Fruit fly (Drosophila melanogaster) whole organism, embryonic: ENCODE data around the gene HisCl1.
A peak's percentile ranks its signal among the peaks of the same experiment; 100 is the strongest.

Experiments
- Adf1 ChIP-seq: fragments of 200-800 bp; sonication (Bioruptor generic); IDR thresholded peaks from 2 replicates; pipeline ENCODE4 v1.3.6; 2022; ENCODE audit warnings: missing biosample characterization, missing genetic modification characterization
- Antp ChIP-seq: fragments of 200-800 bp; sonication (Bioruptor generic); optimal IDR thresholded peaks from 3 replicates; lab custom pipeline; 2016; ENCODE audit warnings: missing biosample characterization, missing genetic modification characterization
- Bdp1 ChIP-seq: fragments of 200-800 bp; sonication (Bioruptor generic); optimal IDR thresholded peaks from 3 replicates; lab custom pipeline; 2016; ENCODE audit warnings: missing biosample characterization, missing genetic modification characterization
- CG13123 ChIP-seq: fragments of 200-800 bp; sonication (Bioruptor generic); optimal IDR thresholded peaks from 2 replicates; lab custom pipeline; 2016; ENCODE audit warnings: missing biosample characterization, missing genetic modification characterization
- CG13894 ChIP-seq: fragments of 200-800 bp; sonication (Bioruptor generic); optimal IDR thresholded peaks from 3 replicates; lab custom pipeline; 2018; ENCODE audit warnings: missing biosample characterization, mild to moderate bottlenecking, missing genetic modification characterization, moderate library complexity
- CG15696 ChIP-seq: fragments of 200-800 bp; sonication (Bioruptor generic); optimal IDR thresholded peaks from 2 replicates; lab custom pipeline; 2019; ENCODE audit warnings: missing biosample characterization, mild to moderate bottlenecking, missing genetic modification characterization, moderate library complexity
- CG17912 ChIP-seq: fragments of 200-800 bp; sonication (Bioruptor generic); optimal IDR thresholded peaks from 2 replicates; lab custom pipeline; 2018; ENCODE audit warnings: missing biosample characterization, mild to moderate bottlenecking, missing genetic modification characterization
- CG2678 ChIP-seq: fragments of 200-800 bp; sonication (Bioruptor generic); optimal IDR thresholded peaks from 3 replicates; lab custom pipeline; 2019; ENCODE audit warnings: missing biosample characterization, mild to moderate bottlenecking, missing genetic modification characterization, moderate library complexity
- CG2875 ChIP-seq: fragments of 200-800 bp; sonication (Bioruptor generic); optimal IDR thresholded peaks from 2 replicates; lab custom pipeline; 2017; ENCODE audit warnings: missing biosample characterization, mild to moderate bottlenecking, missing genetic modification characterization, missing genetic modification reagents
- CG3065 ChIP-seq: fragments of 200-800 bp; sonication (Bioruptor generic); optimal IDR thresholded peaks from 2 replicates; lab custom pipeline; 2016; ENCODE audit warnings: missing biosample characterization, missing genetic modification characterization
- CG3281 ChIP-seq: fragments of 200-800 bp; sonication (Bioruptor generic); optimal IDR thresholded peaks from 3 replicates; lab custom pipeline; 2017; ENCODE audit warnings: missing biosample characterization, mild to moderate bottlenecking, missing genetic modification characterization
- CG34422 ChIP-seq: fragments of 200-800 bp; sonication (Bioruptor generic); IDR thresholded peaks from 3 replicates; pipeline ENCODE4 v1.3.6; 2022; ENCODE audit warnings: missing biosample characterization, missing genetic modification characterization
- CG4404 ChIP-seq: fragments of 200-800 bp; sonication (Bioruptor generic); IDR thresholded peaks from 2 replicates; pipeline ENCODE4 v1.3.6; 2022; ENCODE audit warnings: missing biosample characterization, missing genetic modification characterization
- CG6654 ChIP-seq: fragments of 200-800 bp; sonication (Bioruptor generic); optimal IDR thresholded peaks from 2 replicates; lab custom pipeline; 2017; ENCODE audit warnings: missing biosample characterization, mild to moderate bottlenecking, missing genetic modification characterization
- CG7839 ChIP-seq: fragments of 200-800 bp; sonication (Bioruptor generic); optimal IDR thresholded peaks from 3 replicates; lab custom pipeline; 2018; ENCODE audit warnings: missing biosample characterization, mild to moderate bottlenecking, missing genetic modification characterization, moderate library complexity
- CG7963 ChIP-seq: fragments of 200-800 bp; sonication (Bioruptor generic); IDR thresholded peaks from 3 replicates; pipeline ENCODE4 v1.3.6; 2022; ENCODE audit warnings: missing biosample characterization, missing genetic modification characterization; ENCODE audit not compliant: partially characterized antibody
- CG7987 ChIP-seq: fragments of 200-800 bp; sonication (Bioruptor generic); optimal IDR thresholded peaks from 2 replicates; lab custom pipeline; 2018; ENCODE audit warnings: missing biosample characterization, mild to moderate bottlenecking, missing genetic modification characterization, moderate library complexity
- CG8944 ChIP-seq: fragments of 200-800 bp; sonication (Bioruptor generic); optimal IDR thresholded peaks from 3 replicates; lab custom pipeline; 2016; ENCODE audit warnings: missing biosample characterization, missing genetic modification characterization
- CoRest ChIP-seq: fragments of 200-800 bp; sonication (Bioruptor generic); optimal IDR thresholded peaks from 3 replicates; lab custom pipeline; 2018; ENCODE audit warnings: missing biosample characterization, mild to moderate bottlenecking, missing genetic modification characterization, moderate library complexity
- D19B ChIP-seq: fragments of 200-800 bp; sonication (Bioruptor generic); optimal IDR thresholded peaks from 2 replicates; lab custom pipeline; 2017; ENCODE audit warnings: missing biosample characterization, mild to moderate bottlenecking, missing genetic modification characterization
- Deaf1 ChIP-seq: fragments of 200-800 bp; optimal IDR thresholded peaks from 3 replicates; lab custom pipeline; 2019; ENCODE audit warnings: missing biosample characterization, mild to moderate bottlenecking, missing genetic modification characterization, moderate library complexity
- Ets97D ChIP-seq: fragments of 200-800 bp; sonication (Bioruptor generic); optimal IDR thresholded peaks from 3 replicates; lab custom pipeline; 2016; ENCODE audit warnings: missing biosample characterization, missing genetic modification characterization
- Hmx ChIP-seq: fragments of 200-800 bp; sonication (Bioruptor generic); optimal IDR thresholded peaks from 2 replicates; lab custom pipeline; 2016; ENCODE audit warnings: missing biosample characterization, missing genetic modification characterization
- Lpt ChIP-seq: fragments of >200 bp; optimal IDR thresholded peaks from 2 replicates; lab custom pipeline; 2018; ENCODE audit warnings: missing biosample characterization, missing genetic modification characterization
- MTF-1 ChIP-seq: fragments of 200-800 bp; sonication (Bioruptor generic); optimal IDR thresholded peaks from 2 replicates; lab custom pipeline; 2018; ENCODE audit warnings: missing biosample characterization, mild to moderate bottlenecking, missing genetic modification characterization, borderline replicate concordance
- Mad ChIP-seq: fragments of 200-800 bp; sonication (Bioruptor generic); optimal IDR thresholded peaks from 2 replicates; lab custom pipeline; 2016; ENCODE audit warnings: missing biosample characterization, missing genetic modification characterization
- Myb ChIP-seq: fragments of 200-800 bp; sonication (Bioruptor generic); optimal IDR thresholded peaks from 2 replicates; lab custom pipeline; 2016; ENCODE audit warnings: missing biosample characterization, missing genetic modification characterization
- Nf-YB ChIP-seq: fragments of 200-800 bp; sonication (Bioruptor generic); optimal IDR thresholded peaks from 3 replicates; lab custom pipeline; 2019; ENCODE audit warnings: missing biosample characterization, mild to moderate bottlenecking, missing genetic modification characterization, moderate library complexity
- Sox100B ChIP-seq: fragments of 200-800 bp; sonication (Bioruptor generic); optimal IDR thresholded peaks from 3 replicates; lab custom pipeline; 2018; ENCODE audit warnings: missing biosample characterization, mild to moderate bottlenecking, missing genetic modification characterization
- Xrp1 ChIP-seq: fragments of 200-800 bp; sonication (Bioruptor generic); IDR thresholded peaks from 2 replicates; pipeline ENCODE4 v1.3.6; 2022; ENCODE audit warnings: missing biosample characterization, missing genetic modification characterization
- abd-A ChIP-seq: fragments of 200-800 bp; sonication (Bioruptor generic); optimal IDR thresholded peaks from 3 replicates; lab custom pipeline; 2019; ENCODE audit warnings: missing biosample characterization, mild to moderate bottlenecking, missing genetic modification characterization, moderate library complexity
- chinmo ChIP-seq: fragments of 200-800 bp; sonication (Bioruptor generic); IDR thresholded peaks from 4 replicates; pipeline ENCODE4 v1.3.6; 2022; ENCODE audit warnings: missing biosample characterization, missing genetic modification characterization; ENCODE audit not compliant: partially characterized antibody
- chn ChIP-seq: fragments of 200-800 bp; sonication (Bioruptor generic); optimal IDR thresholded peaks from 2 replicates; lab custom pipeline; 2016; ENCODE audit warnings: missing biosample characterization, missing genetic modification characterization
- danr ChIP-seq: fragments of 200-800 bp; sonication (Bioruptor generic); IDR thresholded peaks from 2 replicates; pipeline ENCODE4 v1.3.6; 2022; ENCODE audit warnings: missing biosample characterization, missing genetic modification characterization
- dpn ChIP-seq, 2 experiments: fragments of 200-800 bp; sonication (Bioruptor generic); optimal IDR thresholded peaks; 3 replicates each; lab custom pipeline; 2016; ENCODE audit warnings: missing biosample characterization in 2 of 2, missing genetic modification characterization in 2 of 2
- fd102C ChIP-seq: fragments of 200-800 bp; sonication (Bioruptor generic); optimal IDR thresholded peaks from 2 replicates; lab custom pipeline; 2018; ENCODE audit warnings: missing biosample characterization, mild to moderate bottlenecking, missing genetic modification characterization, moderate library complexity
- ham ChIP-seq: fragments of 200-800 bp; sonication (Bioruptor generic); IDR thresholded peaks from 2 replicates; pipeline ENCODE4 v1.3.6; 2022; ENCODE audit warnings: missing biosample characterization, missing genetic modification characterization
- her ChIP-seq: fragments of 200-800 bp; sonication (Bioruptor generic); optimal IDR thresholded peaks from 2 replicates; lab custom pipeline; 2016; ENCODE audit warnings: missing biosample characterization, missing genetic modification characterization
- ind ChIP-seq: fragments of 200-800 bp; sonication (Bioruptor generic); optimal IDR thresholded peaks from 3 replicates; lab custom pipeline; 2016; ENCODE audit warnings: missing biosample characterization, missing genetic modification characterization
- jing ChIP-seq: fragments of 200-800 bp; sonication (Bioruptor generic); optimal IDR thresholded peaks from 2 replicates; lab custom pipeline; 2018; ENCODE audit warnings: missing biosample characterization, mild to moderate bottlenecking, missing genetic modification characterization
- kah ChIP-seq: fragments of 200-800 bp; sonication (Bioruptor generic); optimal IDR thresholded peaks from 2 replicates; lab custom pipeline; 2018; ENCODE audit warnings: missing biosample characterization, mild to moderate bottlenecking, missing genetic modification characterization
- pita ChIP-seq: fragments of 200-800 bp; sonication (Bioruptor generic); optimal IDR thresholded peaks from 2 replicates; lab custom pipeline; 2017; ENCODE audit warnings: missing biosample characterization, mild to moderate bottlenecking, missing genetic modification characterization
- psq ChIP-seq: fragments of 200-800 bp; sonication (Bioruptor generic); optimal IDR thresholded peaks from 2 replicates; lab custom pipeline; 2017; ENCODE audit warnings: missing biosample characterization, missing genetic modification characterization
- row ChIP-seq: fragments of 200-800 bp; sonication (Bioruptor generic); IDR thresholded peaks from 3 replicates; pipeline ENCODE4 v1.3.6; 2022; ENCODE audit warnings: missing biosample characterization, missing genetic modification characterization
- sc ChIP-seq, 3 experiments: fragments of >200 bp in 2 of 3; fragments of 200-800 bp in 1 of 3; sonication (Bioruptor generic) in 1 of 3; optimal IDR thresholded peaks; 2 replicates in 2 of 3; 3 replicates in 1 of 3; lab custom pipeline; 2017; ENCODE audit warnings: mild to moderate bottlenecking in 1 of 3, missing biosample characterization in 1 of 3, missing genetic modification characterization in 1 of 3, missing genetic modification reagents in 1 of 3
- stwl ChIP-seq: fragments of 200-800 bp; sonication (Bioruptor generic); optimal IDR thresholded peaks from 3 replicates; lab custom pipeline; 2018; ENCODE audit warnings: missing biosample characterization, mild to moderate bottlenecking, missing genetic modification characterization, moderate library complexity
- tap ChIP-seq: fragments of 200-800 bp; optimal IDR thresholded peaks from 3 replicates; lab custom pipeline; 2019; ENCODE audit warnings: missing biosample characterization, mild to moderate bottlenecking, missing genetic modification characterization, moderate library complexity
- tup ChIP-seq: fragments of 200-800 bp; sonication (Bioruptor generic); optimal IDR thresholded peaks from 2 replicates; lab custom pipeline; 2016; ENCODE audit warnings: missing biosample characterization, mild to moderate bottlenecking, missing genetic modification characterization, moderate library complexity
- unc-4 ChIP-seq: fragments of 200-800 bp; sonication (Bioruptor generic); IDR thresholded peaks from 2 replicates; pipeline ENCODE4 v1.3.6; 2022; ENCODE audit warnings: missing biosample characterization, missing genetic modification characterization; ENCODE audit not compliant: partially characterized antibody

Gene HisCl1

DNA sequence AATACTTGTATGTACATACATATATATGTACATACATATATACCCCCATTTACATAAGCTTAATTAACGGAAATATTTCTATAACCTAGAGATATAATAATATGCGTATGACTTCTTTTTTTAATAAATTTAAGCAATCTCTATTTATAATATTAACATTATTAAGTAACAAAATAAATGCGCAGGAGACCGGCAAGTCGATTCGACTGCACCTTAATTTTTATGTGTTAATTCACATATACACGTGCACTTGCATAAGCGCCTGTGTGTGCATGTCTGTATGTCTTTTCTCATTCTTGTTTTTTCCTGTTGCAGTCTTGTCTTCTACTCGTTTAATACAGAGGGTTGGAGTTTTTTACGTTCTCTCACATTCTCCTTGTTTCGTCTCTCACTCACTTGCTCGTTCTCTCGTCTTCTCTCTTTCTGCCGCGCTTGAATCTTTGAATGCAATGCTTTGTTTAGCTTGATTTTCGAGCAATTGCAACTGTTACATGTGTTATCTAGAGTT lies 6.7 kb upstream of the HisCl1 start (continued):
- TF ChIP-seq sc (optimal IDR thresholded peaks at IDR 0.05; lab: Kevin White, UChicago) (no peak), sc (GFP tag; optimal IDR thresholded peaks at IDR 0.05; lab: Kevin White, UChicago) (peak; percentile 97), kah (GFP tag; lab: Kevin White, UChicago) (peak; percentile 78), Lpt (GFP tag; lab: Kevin White, UChicago) (no peak), CG7987 (peak; percentile 68), MTF-1 (GFP tag; lab: Kevin White, UChicago) (peak; percentile 85), Nf-YB (GFP tag; lab: Kevin White, UChicago) (peak; percentile 80), Antp (GFP tag; lab: Kevin White, UChicago) (no peak), Bdp1 (GFP tag; lab: Kevin White, UChicago) (peak; percentile 19), CG13123 (GFP tag; lab: Kevin White, UChicago) (peak; percentile 78), CG3065 (GFP tag; lab: Kevin White, UChicago) (peak; percentile 88), Ets97D (no peak), Mad (GFP tag; lab: Kevin White, UChicago) (peak; percentile 63), unc-4 (no peak), Xrp1 (GFP tag; lab: Robert Waterston, UW) (peak; percentile 98), Myb (GFP tag; lab: Kevin White, UChicago) (no peak), Deaf1 (peak; percentile 70), stwl (tag; lab: Kevin White, UChicago) (peak; percentile 73), CG8944 (GFP tag; lab: Kevin White, UChicago) (peak; percentile 47), chn (GFP tag; lab: Kevin White, UChicago) (peak; percentile 73), CoRest (tag; lab: Kevin White, UChicago) (peak; percentile 96), CG17912 (GFP tag; lab: Kevin White, UChicago) (peak; percentile 40), danr (GFP tag; lab: Robert Waterston, UW) (peak; percentile 58; the same call in 1 of the 2 replicates), CG2678 (tag; lab: Kevin White, UChicago) (peak; percentile 95), ham (GFP tag; lab: Robert Waterston, UW) (no peak), Adf1 (GFP tag; lab: Robert Waterston, UW) (no peak), tap (peak; percentile 84), row (GFP tag; lab: Robert Waterston, UW) (peak; percentile 91), Sox100B (GFP tag; lab: Kevin White, UChicago) (peak; percentile 96), CG2875 (GFP tag; lab: Kevin White, UChicago) (peak; percentile 95), CG7839 (tag; lab: Kevin White, UChicago) (peak; percentile 96), Hmx (GFP tag; lab: Kevin White, UChicago) (no peak), CG4404 (GFP tag; lab: Robert Waterston, UW) (peak; percentile 93), CG15696 (tag; lab: Kevin White, UChicago) (peak; percentile 96), CG3281 (GFP tag; lab: Kevin White, UChicago) (peak; percentile 38), ind (peak; percentile 83), CG13894 (tag; lab: Kevin White, UChicago) (no peak), CG34422 (GFP tag; lab: Robert Waterston, UW) (peak; percentile 90; the same call in 2 of the 3 replicates), abd-A (tag; lab: Kevin White, UChicago) (no peak), D19B (GFP tag; lab: Kevin White, UChicago) (peak; percentile 50), pita (GFP tag; lab: Kevin White, UChicago) (no peak), her (no peak), CG6654 (GFP tag; lab: Kevin White, UChicago) (peak; percentile 86), chinmo (GFP tag; lab: Robert Waterston, UW) (0 out of 4 replicates have a peak, but pooled peaks have one; percentile 45), tup (GFP tag; lab: Kevin White, UChicago) (no peak), dpn (GFP tag; optimal IDR thresholded peaks at IDR 0.05; lab: Kevin White, UChicago) (peak; percentile 4 to 86), jing (GFP tag; lab: Kevin White, UChicago) (peak; percentile 81), psq (GFP tag; lab: Kevin White, UChicago) (peak; percentile 84), fd102C (GFP tag; lab: Kevin White, UChicago) (peak; percentile 92), CG7963 (GFP tag; lab: Robert Waterston, UW) (no peak)
